Worm (Caenorhabditis elegans) whole organism, L3 larva: ENCODE results near the gene R09B5.11.

Source experiments
- R02D3.7 ChIP-seq: fragments of 150-350 bp; optimal IDR thresholded peaks from 2 replicates; lab custom pipeline; 2014; ENCODE audit warnings: missing biosample characterization, missing genetic modification characterization
- elt-1 ChIP-seq: fragments of 150-350 bp; optimal IDR thresholded peaks from 2 replicates; lab custom pipeline; 2014; ENCODE audit warnings: missing biosample characterization, missing genetic modification characterization
- nhr-28 ChIP-seq: fragments of 150-350 bp; optimal IDR thresholded peaks from 2 replicates; lab custom pipeline; 2014; ENCODE audit warnings: missing biosample characterization, missing genetic modification characterization

ce11 chrV:1432500-1433418 is 6.2 kb upstream of the R09B5.11 start:
- TF ChIP-seq nhr-28 (tag; lab: Kevin White, UChicago) (no peak), R02D3.7 (tag; lab: Kevin White, UChicago) (no peak), elt-1 (tag; lab: Kevin White, UChicago) (no peak)
